Fruit fly (Drosophila melanogaster) whole organism, embryonic: ENCODE results near the gene Hap40.
A peak's percentile ranks its signal among the peaks of the same experiment; 100 is the strongest.

ENCODE experiments used
- Asciz ChIP-seq: fragments of 200-800 bp; sonication (Bioruptor generic); optimal IDR thresholded peaks from 2 replicates; lab custom pipeline; 2017; ENCODE audit warnings: missing biosample characterization, mild to moderate bottlenecking, missing genetic modification characterization, missing genetic modification reagents
- CG10366 ChIP-seq: fragments of 200-800 bp; sonication (Bioruptor generic); IDR thresholded peaks from 2 replicates; pipeline ENCODE4 v1.3.6; 2022; ENCODE audit warnings: missing biosample characterization, missing genetic modification characterization
- CG11085 ChIP-seq: fragments of 200-800 bp; sonication (Bioruptor generic); IDR thresholded peaks from 2 replicates; pipeline ENCODE4 v1.3.6; 2022; ENCODE audit warnings: missing biosample characterization, missing genetic modification characterization
- CG12942 ChIP-seq: fragments of 200-800 bp; sonication (Bioruptor generic); optimal IDR thresholded peaks from 3 replicates; lab custom pipeline; 2016; ENCODE audit warnings: missing biosample characterization, missing genetic modification characterization
- CG13123 ChIP-seq: fragments of 200-800 bp; sonication (Bioruptor generic); optimal IDR thresholded peaks from 2 replicates; lab custom pipeline; 2016; ENCODE audit warnings: missing biosample characterization, missing genetic modification characterization
- CG13287 ChIP-seq: fragments of 200-800 bp; sonication (Bioruptor generic); IDR thresholded peaks from 2 replicates; pipeline ENCODE4 v1.3.6; 2022; ENCODE audit warnings: missing biosample characterization, missing genetic modification characterization; ENCODE audit not compliant: partially characterized antibody
- CG13894 ChIP-seq: fragments of 200-800 bp; sonication (Bioruptor generic); optimal IDR thresholded peaks from 3 replicates; lab custom pipeline; 2018; ENCODE audit warnings: missing biosample characterization, mild to moderate bottlenecking, missing genetic modification characterization, moderate library complexity
- CG15073 ChIP-seq: fragments of 200-800 bp; sonication (Bioruptor generic); optimal IDR thresholded peaks from 2 replicates; lab custom pipeline; 2016; ENCODE audit warnings: missing biosample characterization, missing genetic modification characterization
- CG17612 ChIP-seq: fragments of 200-800 bp; sonication (Bioruptor generic); IDR thresholded peaks from 2 replicates; pipeline ENCODE4 v1.3.6; 2022; ENCODE audit warnings: missing biosample characterization, missing genetic modification characterization
- CG2120 ChIP-seq: fragments of 200-800 bp; sonication (Bioruptor generic); optimal IDR thresholded peaks from 3 replicates; lab custom pipeline; 2016; ENCODE audit warnings: missing biosample characterization, missing genetic modification characterization
- CG30020 ChIP-seq: fragments of 200-800 bp; optimal IDR thresholded peaks from 2 replicates; lab custom pipeline; 2019; ENCODE audit warnings: missing biosample characterization, mild to moderate bottlenecking, missing genetic modification characterization, moderate library complexity
- CG34422 ChIP-seq: fragments of 200-800 bp; sonication (Bioruptor generic); IDR thresholded peaks from 3 replicates; pipeline ENCODE4 v1.3.6; 2022; ENCODE audit warnings: missing biosample characterization, missing genetic modification characterization
- CG5180 ChIP-seq: fragments of 200-800 bp; sonication (Bioruptor generic); optimal IDR thresholded peaks from 3 replicates; lab custom pipeline; 2017; ENCODE audit warnings: missing biosample characterization, missing genetic modification characterization, mild to moderate bottlenecking, moderate library complexity, missing genetic modification reagents
- CG6689 ChIP-seq: fragments of 200-800 bp; sonication (Bioruptor generic); IDR thresholded peaks from 2 replicates; pipeline ENCODE4 v1.3.6; 2022; ENCODE audit warnings: missing biosample characterization, missing genetic modification characterization
- CG7357 ChIP-seq: fragments of 200-800 bp; sonication (Bioruptor generic); IDR thresholded peaks from 3 replicates; pipeline ENCODE4 v1.3.6; 2022; ENCODE audit warnings: missing biosample characterization, missing genetic modification characterization
- CG7372 ChIP-seq: fragments of 200-800 bp; sonication (Bioruptor generic); IDR thresholded peaks from 2 replicates; pipeline ENCODE4 v1.3.6; 2022; ENCODE audit warnings: missing biosample characterization, missing genetic modification characterization
- CG7556 ChIP-seq: fragments of 200-800 bp; sonication (Bioruptor generic); optimal IDR thresholded peaks from 2 replicates; lab custom pipeline; 2017; ENCODE audit warnings: missing biosample characterization, mild to moderate bottlenecking, missing genetic modification characterization
- CG8290 ChIP-seq, 3 experiments: fragments of 200-800 bp; sonication (Bioruptor generic); optimal IDR thresholded peaks; 2 replicates each; lab custom pipeline; 2016 to 2019; ENCODE audit warnings: missing biosample characterization in 3 of 3, missing genetic modification characterization in 3 of 3, mild to moderate bottlenecking in 2 of 3, moderate library complexity in 1 of 3
- D ChIP-seq, 2 experiments: fragments of 200-800 bp in 1 of 2; fragments of >200 bp in 1 of 2; sonication (Bioruptor generic) in 1 of 2; optimal IDR thresholded peaks; 2 replicates in 1 of 2; 3 replicates in 1 of 2; lab custom pipeline; 2017; ENCODE audit warnings: mild to moderate bottlenecking in 1 of 2, missing biosample characterization in 1 of 2, missing genetic modification characterization in 1 of 2, missing genetic modification reagents in 1 of 2
- Dbx ChIP-seq: fragments of 200-800 bp; sonication (Bioruptor generic); IDR thresholded peaks from 3 replicates; pipeline ENCODE4 v1.3.6; 2022; ENCODE audit warnings: missing biosample characterization, missing genetic modification characterization
- Dfd ChIP-seq, 2 experiments: fragments of >200 bp; optimal IDR thresholded peaks; 2 replicates each; lab custom pipeline; 2017; ENCODE audit warnings: missing biosample characterization in 2 of 2, missing genetic modification characterization in 2 of 2
- E2f2 ChIP-seq: fragments of 200-800 bp; sonication (Bioruptor generic); IDR thresholded peaks from 2 replicates; pipeline ENCODE4 v1.3.6; 2022; ENCODE audit warnings: missing biosample characterization, missing genetic modification characterization
- GATAe ChIP-seq: fragments of 200-800 bp; sonication (Bioruptor generic); conservative IDR thresholded peaks from 2 replicates; pipeline ENCODE4 v1.3.6; 2022; ENCODE audit warnings: missing biosample characterization, missing genetic modification characterization
- H15 ChIP-seq: fragments of 200-800 bp; sonication (Bioruptor generic); IDR thresholded peaks from 3 replicates; pipeline ENCODE4 v1.3.6; 2022; ENCODE audit warnings: missing biosample characterization, missing genetic modification characterization
- Hr51 ChIP-seq, 2 experiments: fragments of 200-800 bp; sonication (Bioruptor generic); optimal IDR thresholded peaks; 2 replicates in 1 of 2; 3 replicates in 1 of 2; lab custom pipeline; 2016 to 2018; ENCODE audit warnings: missing biosample characterization in 2 of 2, missing genetic modification characterization in 2 of 2, mild to moderate bottlenecking in 1 of 2, moderate library complexity in 1 of 2
- Jarid2 ChIP-seq: fragments of 200-800 bp; sonication (Bioruptor generic); optimal IDR thresholded peaks from 3 replicates; lab custom pipeline; 2017; ENCODE audit warnings: mild to moderate bottlenecking, missing biosample characterization, missing genetic modification reagents, missing genetic modification characterization
- Kr ChIP-seq: fragments of 200-800 bp; sonication (Bioruptor generic); optimal IDR thresholded peaks from 2 replicates; lab custom pipeline; 2017; ENCODE audit warnings: missing biosample characterization, mild to moderate bottlenecking, missing genetic modification characterization
- NK7.1 ChIP-seq: fragments of 200-800 bp; sonication (Bioruptor generic); optimal IDR thresholded peaks from 3 replicates; lab custom pipeline; 2016; ENCODE audit warnings: missing biosample characterization, missing genetic modification characterization
- PHDP ChIP-seq: fragments of 200-800 bp; sonication (Bioruptor generic); optimal IDR thresholded peaks from 3 replicates; lab custom pipeline; 2018; ENCODE audit warnings: missing biosample characterization, mild to moderate bottlenecking, missing genetic modification characterization, moderate library complexity
- Ravus ChIP-seq: fragments of 200-800 bp; sonication (Bioruptor generic); IDR thresholded peaks from 2 replicates; pipeline ENCODE4 v1.3.6; 2022; ENCODE audit warnings: missing biosample characterization, missing genetic modification characterization
- bowl ChIP-seq: fragments of 200-800 bp; sonication (Bioruptor generic); IDR thresholded peaks from 2 replicates; pipeline ENCODE4 v1.3.6; 2022; ENCODE audit warnings: missing biosample characterization, missing genetic modification characterization
- chif ChIP-seq, 2 experiments: fragments of 200-800 bp; sonication (Bioruptor generic); optimal IDR thresholded peaks; 3 replicates each; lab custom pipeline; 2016; ENCODE audit warnings: missing biosample characterization in 2 of 2, missing genetic modification characterization in 2 of 2
- crp ChIP-seq, 2 experiments: fragments of 200-800 bp; sonication (Bioruptor generic); optimal IDR thresholded peaks; 2 replicates in 1 of 2; 3 replicates in 1 of 2; lab custom pipeline; 2017; ENCODE audit warnings: missing biosample characterization in 2 of 2, missing genetic modification characterization in 2 of 2, mild to moderate bottlenecking in 1 of 2, moderate library complexity in 1 of 2
- da ChIP-seq: fragments of 200-800 bp; sonication (Bioruptor generic); optimal IDR thresholded peaks from 2 replicates; lab custom pipeline; 2016; ENCODE audit warnings: missing biosample characterization, missing genetic modification characterization
- dan ChIP-seq: fragments of 200-800 bp; sonication (Bioruptor generic); IDR thresholded peaks from 2 replicates; pipeline ENCODE4 v1.3.6; 2022; ENCODE audit warnings: missing biosample characterization, missing genetic modification characterization
- dysf ChIP-seq: fragments of 200-800 bp; sonication (Bioruptor generic); IDR thresholded peaks from 3 replicates; pipeline ENCODE4 v1.3.6; 2022; ENCODE audit warnings: missing biosample characterization, missing genetic modification characterization
- ewg ChIP-seq: fragments of 200-800 bp; sonication (Bioruptor generic); optimal IDR thresholded peaks from 3 replicates; lab custom pipeline; 2017; ENCODE audit warnings: mild to moderate bottlenecking, missing biosample characterization, missing genetic modification reagents, missing genetic modification characterization
- exex ChIP-seq: fragments of 200-800 bp; sonication (Bioruptor generic); optimal IDR thresholded peaks from 4 replicates; lab custom pipeline; 2018; ENCODE audit warnings: missing biosample characterization, mild to moderate bottlenecking, missing genetic modification characterization, moderate library complexity
- gfzf ChIP-seq: fragments of 200-800 bp; sonication (Bioruptor generic); optimal IDR thresholded peaks from 2 replicates; lab custom pipeline; 2016; ENCODE audit warnings: missing biosample characterization, mild to moderate bottlenecking, missing genetic modification characterization, moderate library complexity
- hth ChIP-seq: fragments of >200 bp; optimal IDR thresholded peaks from 2 replicates; lab custom pipeline; 2017; ENCODE audit warnings: inconsistent platforms
- kah ChIP-seq: fragments of 200-800 bp; sonication (Bioruptor generic); optimal IDR thresholded peaks from 2 replicates; lab custom pipeline; 2018; ENCODE audit warnings: missing biosample characterization, mild to moderate bottlenecking, missing genetic modification characterization
- ken ChIP-seq: fragments of 200-800 bp; sonication (Bioruptor generic); IDR thresholded peaks from 3 replicates; pipeline ENCODE4 v1.3.6; 2022; ENCODE audit warnings: missing biosample characterization, missing genetic modification characterization
- mld ChIP-seq: fragments of 200-800 bp; sonication (Bioruptor generic); IDR thresholded peaks from 3 replicates; pipeline ENCODE4 v1.3.6; 2022; ENCODE audit warnings: missing biosample characterization, missing genetic modification characterization; ENCODE audit not compliant: partially characterized antibody
- nmo ChIP-seq: fragments of 200-800 bp; sonication (Bioruptor generic); optimal IDR thresholded peaks from 2 replicates; lab custom pipeline; 2018; ENCODE audit warnings: missing biosample characterization, mild to moderate bottlenecking, missing genetic modification characterization, moderate library complexity
- pb ChIP-seq: fragments of 200-800 bp; sonication (Bioruptor generic); optimal IDR thresholded peaks from 3 replicates; lab custom pipeline; 2016; ENCODE audit warnings: missing biosample characterization, missing genetic modification characterization
- pho ChIP-seq: fragments of 200-800 bp; sonication (Bioruptor generic); optimal IDR thresholded peaks from 2 replicates; lab custom pipeline; 2016; ENCODE audit warnings: missing biosample characterization, missing genetic modification characterization
- shn ChIP-seq: fragments of 200-800 bp; sonication (Bioruptor generic); optimal IDR thresholded peaks from 3 replicates; lab custom pipeline; 2016; ENCODE audit warnings: missing biosample characterization, missing genetic modification characterization
- slp2 ChIP-seq: fragments of 200-800 bp; sonication (Bioruptor generic); optimal IDR thresholded peaks from 2 replicates; lab custom pipeline; 2016; ENCODE audit warnings: missing biosample characterization, missing genetic modification characterization
- tin ChIP-seq: fragments of 200-800 bp; sonication (Bioruptor generic); optimal IDR thresholded peaks from 3 replicates; lab custom pipeline; 2016; ENCODE audit warnings: missing biosample characterization, missing genetic modification characterization
- vnd ChIP-seq: fragments of 200-800 bp; sonication (Bioruptor generic); IDR thresholded peaks from 3 replicates; pipeline ENCODE4 v1.3.6; 2022; ENCODE audit warnings: missing biosample characterization, missing genetic modification characterization; ENCODE audit not compliant: partially characterized antibody

Gene Hap40

dm6 chrX:15733995-15734394 lies 30.1 kb downstream of the Hap40 start, which contains the start of the genes CG12379 and MagR (continued):
- peak; percentile 56; the same call in 1 of the 3 replicates for TF ChIP-seq dysf (GFP tag; lab: Robert Waterston, UW)
- no peak for TF ChIP-seq CG13123
- 0 out of 3 replicates have a peak, but pooled peaks have one; percentile 37 for TF ChIP-seq CG7357
- TF ChIP-seq CG7556 (GFP tag; lab: Kevin White, UChicago) = no peak
- TF ChIP-seq nmo (GFP tag; lab: Kevin White, UChicago) = peak; percentile 80
- no peak for TF ChIP-seq Asciz
- TF ChIP-seq CG30020 (tag; lab: Kevin White, UChicago) = peak; percentile 75
- no peak for TF ChIP-seq hth (lab: Kevin White, UChicago)
- TF ChIP-seq chif (GFP tag; optimal IDR thresholded peaks at IDR 0.05; lab: Kevin White, UChicago) = peak; percentile 8 to 29
- no peak for TF ChIP-seq Jarid2 (GFP tag; lab: Kevin White, UChicago)
- no peak for TF ChIP-seq da (GFP tag; lab: Kevin White, UChicago)
- peak; percentile 29 for TF ChIP-seq CG8290 (GFP tag; optimal IDR thresholded peaks at IDR 0.05; lab: Kevin White, UChicago)
- no peak for TF ChIP-seq CG8290 (tag; optimal IDR thresholded peaks at IDR 0.05; lab: Kevin White, UChicago)
- no peak for TF ChIP-seq D (optimal IDR thresholded peaks at IDR 0.05; lab: Kevin White, UChicago)
- no peak for TF ChIP-seq D (GFP tag; optimal IDR thresholded peaks at IDR 0.05; lab: Kevin White, UChicago)
- peak; percentile 51; the same call in 1 of the 3 replicates for TF ChIP-seq mld (GFP tag; lab: Robert Waterston, UW)
- TF ChIP-seq CG15073 (GFP tag; lab: Kevin White, UChicago) = no peak
- peak; percentile 7 for TF ChIP-seq shn (GFP tag; lab: Kevin White, UChicago)
- TF ChIP-seq PHDP (tag; lab: Kevin White, UChicago) = peak; percentile 30
- TF ChIP-seq Kr (GFP tag; lab: Kevin White, UChicago) = no peak
- TF ChIP-seq H15 (GFP tag; lab: Robert Waterston, UW) = no peak; the same call in 2 of the 3 replicates
- no peak for TF ChIP-seq ken (GFP tag; lab: Robert Waterston, UW)
- peak; percentile 25 to 82 for TF ChIP-seq crp (GFP tag; optimal IDR thresholded peaks at IDR 0.05; lab: Kevin White, UChicago)
- peak; percentile 24 for TF ChIP-seq gfzf (GFP tag; lab: Kevin White, UChicago)
- no peak for TF ChIP-seq GATAe (GFP tag; lab: Robert Waterston, UW)
- TF ChIP-seq E2f2 (GFP tag; lab: Robert Waterston, UW) = peak; percentile 34; the same call in 1 of the 2 replicates
- TF ChIP-seq CG2120 (GFP tag; lab: Kevin White, UChicago) = peak; percentile 79
- peak; percentile 3 for TF ChIP-seq CG12942 (GFP tag; lab: Kevin White, UChicago)
- no peak for TF ChIP-seq Dfd (GFP tag; optimal IDR thresholded peaks at IDR 0.05; lab: Kevin White, UChicago)
- peak; percentile 78 for TF ChIP-seq CG13287 (GFP tag; lab: Robert Waterston, UW)
- TF ChIP-seq CG10366 (GFP tag; lab: Robert Waterston, UW) = peak; percentile 28; the same call in 1 of the 2 replicates
- TF ChIP-seq CG17612 (GFP tag; lab: Robert Waterston, UW) = no peak
- TF ChIP-seq CG7372 = peak; percentile 40; the same call in 1 of the 2 replicates
- peak; percentile 6 for TF ChIP-seq kah (GFP tag; lab: Kevin White, UChicago)
- peak in 1 of 2 experiments; percentile 57 for TF ChIP-seq Hr51 (GFP tag; optimal IDR thresholded peaks at IDR 0.05; lab: Kevin White, UChicago)
- no peak for TF ChIP-seq exex (tag; lab: Kevin White, UChicago)
- no peak for TF ChIP-seq CG13894 (tag; lab: Kevin White, UChicago)
- peak; percentile 28; the same call in 1 of the 2 replicates for TF ChIP-seq CG6689 (GFP tag; lab: Robert Waterston, UW)
- TF ChIP-seq CG34422 (GFP tag; lab: Robert Waterston, UW) = no peak
- no peak for TF ChIP-seq Ravus (GFP tag; lab: Robert Waterston, UW)
- TF ChIP-seq slp2 (GFP tag; lab: Kevin White, UChicago) = peak; percentile 42
- TF ChIP-seq pho (GFP tag; lab: Kevin White, UChicago) = peak; percentile 67
- TF ChIP-seq Dbx (GFP tag; lab: Robert Waterston, UW) = peak; percentile 61
- TF ChIP-seq CG11085 (GFP tag; lab: Robert Waterston, UW) = no peak; the same call in 1 of the 2 replicates
- TF ChIP-seq CG5180 (GFP tag; lab: Kevin White, UChicago) = no peak
- no peak for TF ChIP-seq bowl (GFP tag; lab: Robert Waterston, UW)
- no peak for TF ChIP-seq dan (GFP tag; lab: Robert Waterston, UW)
- peak; percentile 61 for TF ChIP-seq tin (GFP tag; lab: Kevin White, UChicago)
- TF ChIP-seq vnd (GFP tag; lab: Robert Waterston, UW) = peak; percentile 75
- TF ChIP-seq ewg (GFP tag; lab: Kevin White, UChicago) = no peak
- no peak for TF ChIP-seq pb (GFP tag; lab: Kevin White, UChicago)
- peak; percentile 27 for TF ChIP-seq NK7.1 (GFP tag; lab: Kevin White, UChicago)
